Fruit fly (Drosophila melanogaster) whole organism, embryonic: ENCODE results near the gene CG31816.

ENCODE experiments used
- Antp ChIP-seq: fragments of 200-800 bp; sonication (Bioruptor generic); optimal IDR thresholded peaks from 3 replicates; lab custom pipeline; 2016; ENCODE audit warnings: missing biosample characterization, missing genetic modification characterization
- CG10565 ChIP-seq: fragments of 200-800 bp; sonication (Bioruptor generic); optimal IDR thresholded peaks from 3 replicates; lab custom pipeline; 2016; ENCODE audit warnings: missing biosample characterization, mild to moderate bottlenecking, missing genetic modification characterization
- CG10654 ChIP-seq: fragments of 200-800 bp; sonication (Bioruptor generic); optimal IDR thresholded peaks from 2 replicates; lab custom pipeline; 2016; ENCODE audit warnings: missing biosample characterization, missing genetic modification characterization
- CG11085 ChIP-seq: fragments of 200-800 bp; sonication (Bioruptor generic); IDR thresholded peaks from 2 replicates; pipeline ENCODE4 v1.3.6; 2022; ENCODE audit warnings: missing biosample characterization, missing genetic modification characterization
- CG11247 ChIP-seq: fragments of 200-800 bp; sonication (Bioruptor generic); IDR thresholded peaks from 2 replicates; pipeline ENCODE4 v1.3.6; 2022; ENCODE audit warnings: missing biosample characterization, missing genetic modification characterization
- CG11504 ChIP-seq: fragments of 200-800 bp; sonication (Bioruptor generic); optimal IDR thresholded peaks from 3 replicates; lab custom pipeline; 2019; ENCODE audit warnings: missing biosample characterization, mild to moderate bottlenecking, missing genetic modification characterization, moderate library complexity
- CG12071 ChIP-seq: fragments of 200-800 bp; sonication (Bioruptor generic); optimal IDR thresholded peaks from 3 replicates; lab custom pipeline; 2018; ENCODE audit warnings: missing biosample characterization, mild to moderate bottlenecking, missing genetic modification characterization
- CG12299 ChIP-seq: fragments of 200-800 bp; sonication (Bioruptor generic); optimal IDR thresholded peaks from 2 replicates; lab custom pipeline; 2018; ENCODE audit warnings: missing biosample characterization, mild to moderate bottlenecking, missing genetic modification characterization
- CG13123 ChIP-seq: fragments of 200-800 bp; sonication (Bioruptor generic); optimal IDR thresholded peaks from 2 replicates; lab custom pipeline; 2016; ENCODE audit warnings: missing biosample characterization, missing genetic modification characterization
- CG14441 ChIP-seq: fragments of 200-800 bp; sonication (Bioruptor generic); IDR thresholded peaks from 2 replicates; pipeline ENCODE4 v1.3.6; 2022; ENCODE audit warnings: missing biosample characterization, missing genetic modification characterization
- CG15073 ChIP-seq: fragments of 200-800 bp; sonication (Bioruptor generic); optimal IDR thresholded peaks from 2 replicates; lab custom pipeline; 2016; ENCODE audit warnings: missing biosample characterization, missing genetic modification characterization
- CG15269 ChIP-seq: fragments of 200-800 bp; sonication (Bioruptor generic); optimal IDR thresholded peaks from 2 replicates; lab custom pipeline; 2018; ENCODE audit warnings: missing biosample characterization, mild to moderate bottlenecking, missing genetic modification characterization, moderate library complexity
- CG1603 ChIP-seq: fragments of 200-800 bp; sonication (Bioruptor generic); optimal IDR thresholded peaks from 2 replicates; lab custom pipeline; 2019; ENCODE audit warnings: missing biosample characterization, mild to moderate bottlenecking, missing genetic modification characterization, moderate library complexity
- CG17328 ChIP-seq: fragments of 200-800 bp; sonication (Bioruptor generic); IDR thresholded peaks from 2 replicates; pipeline ENCODE4 v1.3.6; 2022; ENCODE audit warnings: missing biosample characterization, missing genetic modification characterization
- CG18262 ChIP-seq: fragments of 200-800 bp; optimal IDR thresholded peaks from 3 replicates; lab custom pipeline; 2019; ENCODE audit warnings: missing biosample characterization, mild to moderate bottlenecking, missing genetic modification characterization, moderate library complexity
- CG3163 ChIP-seq: fragments of 200-800 bp; sonication (Bioruptor generic); optimal IDR thresholded peaks from 3 replicates; lab custom pipeline; 2016; ENCODE audit warnings: missing biosample characterization, missing genetic modification characterization
- CG5180 ChIP-seq: fragments of 200-800 bp; sonication (Bioruptor generic); optimal IDR thresholded peaks from 3 replicates; lab custom pipeline; 2017; ENCODE audit warnings: missing biosample characterization, missing genetic modification characterization, mild to moderate bottlenecking, moderate library complexity, missing genetic modification reagents
- CG6254 ChIP-seq: fragments of 200-800 bp; sonication (Bioruptor generic); optimal IDR thresholded peaks from 3 replicates; lab custom pipeline; 2017; ENCODE audit warnings: mild to moderate bottlenecking, missing biosample characterization, missing genetic modification reagents, missing genetic modification characterization
- CG7928 ChIP-seq: fragments of 200-800 bp; sonication (Bioruptor generic); optimal IDR thresholded peaks from 2 replicates; lab custom pipeline; 2017; ENCODE audit warnings: missing biosample characterization, mild to moderate bottlenecking, missing genetic modification characterization
- CG7987 ChIP-seq: fragments of 200-800 bp; sonication (Bioruptor generic); optimal IDR thresholded peaks from 2 replicates; lab custom pipeline; 2018; ENCODE audit warnings: missing biosample characterization, mild to moderate bottlenecking, missing genetic modification characterization, moderate library complexity
- CG9876 ChIP-seq: fragments of 200-800 bp; sonication (Bioruptor generic); optimal IDR thresholded peaks from 2 replicates; lab custom pipeline; 2016; ENCODE audit warnings: missing biosample characterization, missing genetic modification characterization
- Dad ChIP-seq: fragments of 200-800 bp; sonication (Bioruptor generic); optimal IDR thresholded peaks from 3 replicates; lab custom pipeline; 2016; ENCODE audit warnings: missing biosample characterization, missing genetic modification characterization
- Dref ChIP-seq: fragments of 200-800 bp; sonication (Bioruptor generic); IDR thresholded peaks from 2 replicates; pipeline ENCODE4 v1.3.6; 2022; ENCODE audit warnings: missing biosample characterization, missing genetic modification characterization
- HLH54F ChIP-seq: fragments of 200-800 bp; sonication (Bioruptor generic); optimal IDR thresholded peaks from 3 replicates; lab custom pipeline; 2016; ENCODE audit warnings: missing biosample characterization, missing genetic modification characterization
- Hr51 ChIP-seq, 2 experiments: fragments of 200-800 bp; sonication (Bioruptor generic); optimal IDR thresholded peaks; 2 replicates in 1 of 2; 3 replicates in 1 of 2; lab custom pipeline; 2016 to 2018; ENCODE audit warnings: missing biosample characterization in 2 of 2, missing genetic modification characterization in 2 of 2, mild to moderate bottlenecking in 1 of 2, moderate library complexity in 1 of 2
- Kr ChIP-seq: fragments of 200-800 bp; sonication (Bioruptor generic); optimal IDR thresholded peaks from 2 replicates; lab custom pipeline; 2017; ENCODE audit warnings: missing biosample characterization, mild to moderate bottlenecking, missing genetic modification characterization
- Myb ChIP-seq: fragments of 200-800 bp; sonication (Bioruptor generic); optimal IDR thresholded peaks from 2 replicates; lab custom pipeline; 2016; ENCODE audit warnings: missing biosample characterization, missing genetic modification characterization
- Opbp ChIP-seq: fragments of 200-800 bp; sonication (Bioruptor generic); IDR thresholded peaks from 3 replicates; pipeline ENCODE4 v1.3.6; 2022; ENCODE audit warnings: missing biosample characterization, missing genetic modification characterization; ENCODE audit not compliant: partially characterized antibody
- Scr ChIP-seq: fragments of 200-800 bp; sonication (Bioruptor generic); IDR thresholded peaks from 2 replicates; pipeline ENCODE4 v1.3.6; 2022; ENCODE audit warnings: missing biosample characterization, missing genetic modification characterization; ENCODE audit not compliant: partially characterized antibody
- Trl ChIP-seq, 3 experiments: fragments of >200 bp in 2 of 3; fragments of 200-800 bp in 1 of 3; sonication (Bioruptor generic) in 1 of 3; optimal IDR thresholded peaks; 2 replicates in 1 of 3; 3 replicates in 2 of 3; lab custom pipeline; 2016 to 2017; ENCODE audit warnings: missing biosample characterization in 1 of 3, missing genetic modification characterization in 1 of 3
- ase ChIP-seq: fragments of 200-800 bp; sonication (Bioruptor generic); IDR thresholded peaks from 3 replicates; pipeline ENCODE4 v1.3.6; 2022; ENCODE audit warnings: missing biosample characterization, missing genetic modification characterization
- btn ChIP-seq: fragments of 200-800 bp; sonication (Bioruptor generic); optimal IDR thresholded peaks from 2 replicates; lab custom pipeline; 2016; ENCODE audit warnings: missing biosample characterization, missing genetic modification characterization
- da ChIP-seq: fragments of 200-800 bp; sonication (Bioruptor generic); optimal IDR thresholded peaks from 2 replicates; lab custom pipeline; 2016; ENCODE audit warnings: missing biosample characterization, missing genetic modification characterization
- dysf ChIP-seq: fragments of 200-800 bp; sonication (Bioruptor generic); IDR thresholded peaks from 3 replicates; pipeline ENCODE4 v1.3.6; 2022; ENCODE audit warnings: missing biosample characterization, missing genetic modification characterization
- fd96Cb ChIP-seq: fragments of 200-800 bp; sonication (Bioruptor generic); optimal IDR thresholded peaks from 2 replicates; lab custom pipeline; 2018; ENCODE audit warnings: missing biosample characterization, mild to moderate bottlenecking, missing genetic modification characterization, moderate library complexity
- hbn ChIP-seq: fragments of 200-800 bp; sonication (Bioruptor generic); IDR thresholded peaks from 2 replicates; pipeline ENCODE4 v1.3.6; 2022; ENCODE audit warnings: missing biosample characterization, missing genetic modification characterization; ENCODE audit not compliant: partially characterized antibody
- jing ChIP-seq: fragments of 200-800 bp; sonication (Bioruptor generic); optimal IDR thresholded peaks from 2 replicates; lab custom pipeline; 2018; ENCODE audit warnings: missing biosample characterization, mild to moderate bottlenecking, missing genetic modification characterization
- maf-S ChIP-seq: fragments of 200-800 bp; sonication (Bioruptor generic); optimal IDR thresholded peaks from 2 replicates; lab custom pipeline; 2016; ENCODE audit warnings: missing biosample characterization, missing genetic modification characterization
- mld ChIP-seq: fragments of 200-800 bp; sonication (Bioruptor generic); IDR thresholded peaks from 3 replicates; pipeline ENCODE4 v1.3.6; 2022; ENCODE audit warnings: missing biosample characterization, missing genetic modification characterization; ENCODE audit not compliant: partially characterized antibody
- oc ChIP-seq: fragments of 200-800 bp; sonication (Bioruptor generic); optimal IDR thresholded peaks from 2 replicates; lab custom pipeline; 2018; ENCODE audit warnings: missing biosample characterization, mild to moderate bottlenecking, missing genetic modification characterization, moderate library complexity
- onecut ChIP-seq: fragments of 200-800 bp; sonication (Bioruptor generic); IDR thresholded peaks from 2 replicates; pipeline ENCODE4 v1.3.6; 2022; ENCODE audit warnings: missing biosample characterization, missing genetic modification characterization
- pum ChIP-seq: fragments of 200-800 bp; sonication (Bioruptor generic); optimal IDR thresholded peaks from 2 replicates; lab custom pipeline; 2016; ENCODE audit warnings: missing biosample characterization, missing genetic modification characterization
- ranshi ChIP-seq: fragments of 200-800 bp; sonication (Bioruptor generic); IDR thresholded peaks from 2 replicates; pipeline ENCODE4 v1.3.6; 2022; ENCODE audit warnings: missing biosample characterization, missing genetic modification characterization
- row ChIP-seq: fragments of 200-800 bp; sonication (Bioruptor generic); IDR thresholded peaks from 3 replicates; pipeline ENCODE4 v1.3.6; 2022; ENCODE audit warnings: missing biosample characterization, missing genetic modification characterization
- sc ChIP-seq, 3 experiments: fragments of >200 bp in 2 of 3; fragments of 200-800 bp in 1 of 3; sonication (Bioruptor generic) in 1 of 3; optimal IDR thresholded peaks; 2 replicates in 2 of 3; 3 replicates in 1 of 3; lab custom pipeline; 2017; ENCODE audit warnings: mild to moderate bottlenecking in 1 of 3, missing biosample characterization in 1 of 3, missing genetic modification characterization in 1 of 3, missing genetic modification reagents in 1 of 3
- tap ChIP-seq: fragments of 200-800 bp; optimal IDR thresholded peaks from 3 replicates; lab custom pipeline; 2019; ENCODE audit warnings: missing biosample characterization, mild to moderate bottlenecking, missing genetic modification characterization, moderate library complexity
- toy ChIP-seq: fragments of 200-800 bp; sonication (Bioruptor generic); IDR thresholded peaks from 2 replicates; pipeline ENCODE4 v1.3.6; 2022; ENCODE audit warnings: missing biosample characterization, missing genetic modification characterization
- wek ChIP-seq: fragments of 200-800 bp; sonication (Bioruptor generic); optimal IDR thresholded peaks from 3 replicates; lab custom pipeline; 2018; ENCODE audit warnings: missing biosample characterization, mild to moderate bottlenecking, missing genetic modification characterization, moderate library complexity
- zf30C ChIP-seq: fragments of 200-800 bp; sonication (Bioruptor generic); optimal IDR thresholded peaks from 3 replicates; lab custom pipeline; 2018; ENCODE audit warnings: missing biosample characterization, mild to moderate bottlenecking, missing genetic modification characterization
- zfh2 ChIP-seq: fragments of 200-800 bp; sonication (Bioruptor generic); optimal IDR thresholded peaks from 2 replicates; lab custom pipeline; 2016; ENCODE audit warnings: missing biosample characterization, missing genetic modification characterization

The CG31816 gene

dm6 chr2L:16500469-16500868 lies 41.9 kb upstream of the CG31816 start (continued):
- TF ChIP-seq CG7987 (GFP tag; lab: Kevin White, UChicago), result peak; percentile 72
- TF ChIP-seq row, result peak; percentile 96
- peak; percentile 71 to 87 for TF ChIP-seq Hr51 (GFP tag; optimal IDR thresholded peaks at IDR 0.05; lab: Kevin White, UChicago)
- peak; percentile 55 for TF ChIP-seq CG5180 (GFP tag; lab: Kevin White, UChicago)
- TF ChIP-seq oc (tag; lab: Kevin White, UChicago), result peak; percentile 93
- TF ChIP-seq hbn, result no peak
- TF ChIP-seq CG9876 (GFP tag; lab: Kevin White, UChicago), result peak; percentile 31
- no peak for TF ChIP-seq mld (GFP tag; lab: Robert Waterston, UW)
- peak; percentile 30 for TF ChIP-seq da (GFP tag; lab: Kevin White, UChicago)
- TF ChIP-seq onecut (GFP tag; lab: Robert Waterston, UW), result peak; percentile 87
- peak; percentile 82 for TF ChIP-seq CG10654 (GFP tag; lab: Kevin White, UChicago)
- TF ChIP-seq Opbp, result no peak
- peak; percentile 74 for TF ChIP-seq CG15073 (GFP tag; lab: Kevin White, UChicago)
- TF ChIP-seq CG11504 (tag; lab: Kevin White, UChicago), result peak; percentile 92
- peak; percentile 73 for TF ChIP-seq Dad (GFP tag; lab: Kevin White, UChicago)
- no peak for TF ChIP-seq Dref (GFP tag; lab: Robert Waterston, UW)
- TF ChIP-seq maf-S (GFP tag; lab: Kevin White, UChicago), result peak; percentile 50
- peak; percentile 84 for TF ChIP-seq tap (tag; lab: Kevin White, UChicago)
- peak; percentile 57 for TF ChIP-seq zfh2 (GFP tag; lab: Kevin White, UChicago)
- peak; percentile 93 for TF ChIP-seq pum (GFP tag; lab: Kevin White, UChicago)
- peak; percentile 88 for TF ChIP-seq fd96Cb
- TF ChIP-seq CG11247 (GFP tag; lab: Robert Waterston, UW), result peak; percentile 89
- TF ChIP-seq CG15269, result peak; percentile 92
- TF ChIP-seq Myb (GFP tag; lab: Kevin White, UChicago), result peak; percentile 56
- peak; percentile 77 for TF ChIP-seq wek
- no peak for TF ChIP-seq Scr (GFP tag; lab: Robert Waterston, UW)
- no peak for TF ChIP-seq sc (optimal IDR thresholded peaks at IDR 0.05; lab: Kevin White, UChicago)
- peak; percentile 83 for TF ChIP-seq sc (GFP tag; optimal IDR thresholded peaks at IDR 0.05; lab: Kevin White, UChicago)
- TF ChIP-seq Kr (GFP tag; lab: Kevin White, UChicago), result peak; percentile 41
- TF ChIP-seq HLH54F (GFP tag; lab: Kevin White, UChicago), result peak; percentile 69
- peak; percentile 72 for TF ChIP-seq btn (GFP tag; lab: Kevin White, UChicago)
- no peak for TF ChIP-seq zf30C
- peak; percentile 80 for TF ChIP-seq jing
- TF ChIP-seq CG14441 (GFP tag; lab: Robert Waterston, UW), result peak; percentile 91
- peak; percentile 83 for TF ChIP-seq CG12299 (tag; lab: Kevin White, UChicago)
- TF ChIP-seq toy (GFP tag; lab: Robert Waterston, UW), result peak; percentile 71
- peak; percentile 80 for TF ChIP-seq CG11085 (GFP tag; lab: Robert Waterston, UW)
- peak; percentile 93 for TF ChIP-seq CG17328 (GFP tag; lab: Robert Waterston, UW)
- peak; percentile 70 for TF ChIP-seq CG6254
- peak; percentile 82 for TF ChIP-seq CG13123 (GFP tag; lab: Kevin White, UChicago)
- TF ChIP-seq Antp (GFP tag; lab: Kevin White, UChicago), result peak; percentile 93
- TF ChIP-seq ranshi (GFP tag; lab: Robert Waterston, UW), result peak; percentile 93
- peak; percentile 32 for TF ChIP-seq CG3163
- peak; percentile 96 for TF ChIP-seq CG1603 (tag; lab: Kevin White, UChicago)
- peak; percentile 85 for TF ChIP-seq CG18262
- TF ChIP-seq ase, result peak; percentile 86
- TF ChIP-seq CG10565 (GFP tag; lab: Kevin White, UChicago), result peak; percentile 32
- peak; percentile 41 for TF ChIP-seq CG7928
- TF ChIP-seq CG12071 (GFP tag; lab: Kevin White, UChicago), result peak; percentile 80
- no peak for TF ChIP-seq Trl (optimal IDR thresholded peaks at IDR 0.05; lab: Kevin White, UChicago)
- TF ChIP-seq Trl (GFP tag; optimal IDR thresholded peaks at IDR 0.05; lab: Kevin White, UChicago), result peak; percentile 93
- TF ChIP-seq dysf, result peak; percentile 93
